Worm (Caenorhabditis elegans) whole organism, mixed stage, embryonic: Measurements from ENCODE around the gene F58H1.3.

Experiments used
- M03D4.4 ChIP-seq: sonication (generic microtip); optimal IDR thresholded peaks from 2 replicates; lab custom pipeline; 2017; ENCODE audit warnings: mild to moderate bottlenecking, missing genetic modification characterization, missing compliant biosample characterization
- ces-1 ChIP-seq: fragments of 150-350 bp; optimal IDR thresholded peaks from 2 replicates; lab custom pipeline; 2014; ENCODE audit warnings: missing biosample characterization, missing genetic modification reagents, missing genetic modification characterization
- cnd-1 ChIP-seq: fragments of 200-800 bp; sonication (Bioruptor generic); optimal IDR thresholded peaks from 2 replicates; lab custom pipeline; 2018; ENCODE audit warnings: mild to moderate bottlenecking, missing genetic modification characterization, missing compliant biosample characterization
- elt-3 ChIP-seq: fragments of 150-350 bp; optimal IDR thresholded peaks from 2 replicates; lab custom pipeline; 2014; ENCODE audit warnings: missing biosample characterization, missing genetic modification characterization
- lin-13 ChIP-seq: fragments of 150-350 bp; optimal IDR thresholded peaks from 2 replicates; lab custom pipeline; 2014; ENCODE audit warnings: missing biosample characterization, missing genetic modification characterization
- nhr-12 ChIP-seq: fragments of 150-350 bp; optimal IDR thresholded peaks from 2 replicates; lab custom pipeline; 2014; ENCODE audit warnings: missing biosample characterization, missing genetic modification characterization
- nhr-2 ChIP-seq: fragments of 150-350 bp; optimal IDR thresholded peaks from 2 replicates; lab custom pipeline; 2014; ENCODE audit warnings: missing biosample characterization, missing genetic modification characterization
- nhr-237 ChIP-seq: fragments of 150-350 bp; optimal IDR thresholded peaks from 2 replicates; lab custom pipeline; 2014; ENCODE audit warnings: missing biosample characterization, missing genetic modification characterization
- nhr-76 ChIP-seq: sonication (generic microtip); optimal IDR thresholded peaks from 2 replicates; lab custom pipeline; 2017; ENCODE audit warnings: missing biosample characterization, missing genetic modification characterization
- sem-2 ChIP-seq: fragments of 200-800 bp; sonication (Bioruptor generic); optimal IDR thresholded peaks from 2 replicates; lab custom pipeline; 2018; ENCODE audit warnings: mild to moderate bottlenecking, missing genetic modification characterization, missing compliant biosample characterization
- zip-8 ChIP-seq: fragments of 150-350 bp; optimal IDR thresholded peaks from 2 replicates; lab custom pipeline; 2014; ENCODE audit warnings: missing biosample characterization, missing genetic modification characterization
- ztf-11 ChIP-seq: fragments of 150-350 bp; optimal IDR thresholded peaks from 2 replicates; lab custom pipeline; 2014; ENCODE audit warnings: missing biosample characterization, missing genetic modification characterization

ce11 chrV:11955617-11956016, 21.8 kb downstream of the F58H1.3 start:
- TF ChIP-seq nhr-237 (tag; lab: Kevin White, UChicago) (no peak), elt-3 (tag; lab: Kevin White, UChicago) (no peak), M03D4.4 (tag; lab: Kevin White, UChicago) (no peak), zip-8 (tag; lab: Kevin White, UChicago) (no peak), ztf-11 (tag; lab: Kevin White, UChicago) (no peak), cnd-1 (tag; lab: Kevin White, UChicago) (no peak), nhr-76 (no peak), nhr-12 (tag; lab: Kevin White, UChicago) (no peak), ces-1 (GFP tag; lab: Kevin White, UChicago) (peak; percentile 78), nhr-2 (tag; lab: Kevin White, UChicago) (no peak), sem-2 (GFP tag; lab: Kevin White, UChicago) (no peak), lin-13 (tag; lab: Kevin White, UChicago) (no peak)
